Fruit fly (Drosophila melanogaster) whole organism, embryonic: ENCODE results near the gene CG5157.

Experiments used
- Asciz ChIP-seq: fragments of 200-800 bp; sonication (Bioruptor generic); optimal IDR thresholded peaks from 2 replicates; lab custom pipeline; 2017; ENCODE audit warnings: missing biosample characterization, mild to moderate bottlenecking, missing genetic modification characterization, missing genetic modification reagents
- Atf3 ChIP-seq: fragments of 200-800 bp; sonication (Bioruptor generic); optimal IDR thresholded peaks from 3 replicates; lab custom pipeline; 2016; ENCODE audit warnings: missing biosample characterization, missing genetic modification characterization
- CG11247 ChIP-seq: fragments of 200-800 bp; sonication (Bioruptor generic); IDR thresholded peaks from 2 replicates; pipeline ENCODE4 v1.3.6; 2022; ENCODE audit warnings: missing biosample characterization, missing genetic modification characterization
- CG11456 ChIP-seq: fragments of 200-800 bp; sonication (Bioruptor generic); IDR thresholded peaks from 3 replicates; pipeline ENCODE4 v1.3.6; 2022; ENCODE audit warnings: missing biosample characterization, missing genetic modification characterization
- CG11504 ChIP-seq: fragments of 200-800 bp; sonication (Bioruptor generic); optimal IDR thresholded peaks from 3 replicates; lab custom pipeline; 2019; ENCODE audit warnings: missing biosample characterization, mild to moderate bottlenecking, missing genetic modification characterization, moderate library complexity
- CG1233 ChIP-seq: fragments of 200-800 bp; sonication (Bioruptor generic); optimal IDR thresholded peaks from 4 replicates; lab custom pipeline; 2018; ENCODE audit warnings: missing biosample characterization, mild to moderate bottlenecking, missing genetic modification characterization
- CG12391 ChIP-seq: fragments of 200-800 bp; sonication (Bioruptor generic); optimal IDR thresholded peaks from 3 replicates; lab custom pipeline; 2018; ENCODE audit warnings: missing biosample characterization, mild to moderate bottlenecking, missing genetic modification characterization, moderate library complexity
- CG1529 ChIP-seq: fragments of 200-800 bp; sonication (Bioruptor generic); optimal IDR thresholded peaks from 3 replicates; lab custom pipeline; 2018; ENCODE audit warnings: missing biosample characterization, missing genetic modification characterization
- CG15601 ChIP-seq: fragments of 200-800 bp; sonication (Bioruptor generic); optimal IDR thresholded peaks from 3 replicates; lab custom pipeline; 2019; ENCODE audit warnings: missing biosample characterization, mild to moderate bottlenecking, missing genetic modification characterization, moderate library complexity
- CG1602 ChIP-seq: fragments of 200-800 bp; sonication (Bioruptor generic); optimal IDR thresholded peaks from 3 replicates; lab custom pipeline; 2016; ENCODE audit warnings: missing biosample characterization, missing genetic modification characterization
- CG17802 ChIP-seq: fragments of 200-800 bp; sonication (Bioruptor generic); optimal IDR thresholded peaks from 2 replicates; lab custom pipeline; 2018; ENCODE audit warnings: missing biosample characterization, mild to moderate bottlenecking, missing genetic modification characterization, moderate library complexity
- CG17829 ChIP-seq: fragments of 200-800 bp; optimal IDR thresholded peaks from 2 replicates; lab custom pipeline; 2019; ENCODE audit warnings: missing biosample characterization, mild to moderate bottlenecking, missing genetic modification characterization, moderate library complexity
- CG17912 ChIP-seq: fragments of 200-800 bp; sonication (Bioruptor generic); optimal IDR thresholded peaks from 2 replicates; lab custom pipeline; 2018; ENCODE audit warnings: missing biosample characterization, mild to moderate bottlenecking, missing genetic modification characterization
- CG18476 ChIP-seq: fragments of 200-800 bp; sonication (Bioruptor generic); optimal IDR thresholded peaks from 2 replicates; lab custom pipeline; 2016; ENCODE audit warnings: missing biosample characterization, mild to moderate bottlenecking, missing genetic modification characterization
- CG2712 ChIP-seq: fragments of 200-800 bp; optimal IDR thresholded peaks from 3 replicates; lab custom pipeline; 2019; ENCODE audit warnings: missing biosample characterization, mild to moderate bottlenecking, missing genetic modification characterization, moderate library complexity
- CG4424 ChIP-seq: fragments of 200-800 bp; sonication (Bioruptor generic); optimal IDR thresholded peaks from 3 replicates; lab custom pipeline; 2016; ENCODE audit warnings: missing biosample characterization, missing genetic modification characterization
- CG7987 ChIP-seq: fragments of 200-800 bp; sonication (Bioruptor generic); optimal IDR thresholded peaks from 2 replicates; lab custom pipeline; 2018; ENCODE audit warnings: missing biosample characterization, mild to moderate bottlenecking, missing genetic modification characterization, moderate library complexity
- CG8388 ChIP-seq: fragments of 200-800 bp; sonication (Bioruptor generic); optimal IDR thresholded peaks from 2 replicates; lab custom pipeline; 2019; ENCODE audit warnings: missing biosample characterization, mild to moderate bottlenecking, missing genetic modification characterization, moderate library complexity
- CG8478 ChIP-seq: fragments of >200 bp; optimal IDR thresholded peaks from 2 replicates; lab custom pipeline; 2018
- CG8924 ChIP-seq: fragments of 200-800 bp; optimal IDR thresholded peaks from 3 replicates; lab custom pipeline; 2019; ENCODE audit warnings: missing biosample characterization, mild to moderate bottlenecking, missing genetic modification characterization, moderate library complexity
- CG9876 ChIP-seq: fragments of 200-800 bp; sonication (Bioruptor generic); optimal IDR thresholded peaks from 2 replicates; lab custom pipeline; 2016; ENCODE audit warnings: missing biosample characterization, missing genetic modification characterization
- D19B ChIP-seq: fragments of 200-800 bp; sonication (Bioruptor generic); optimal IDR thresholded peaks from 2 replicates; lab custom pipeline; 2017; ENCODE audit warnings: missing biosample characterization, mild to moderate bottlenecking, missing genetic modification characterization
- Deaf1 ChIP-seq: fragments of 200-800 bp; optimal IDR thresholded peaks from 3 replicates; lab custom pipeline; 2019; ENCODE audit warnings: missing biosample characterization, mild to moderate bottlenecking, missing genetic modification characterization, moderate library complexity
- Dek ChIP-seq: fragments of 200-800 bp; sonication (Bioruptor generic); optimal IDR thresholded peaks from 3 replicates; lab custom pipeline; 2019; ENCODE audit warnings: missing biosample characterization, mild to moderate bottlenecking, missing genetic modification characterization, moderate library complexity
- Elba2 ChIP-seq: fragments of 200-800 bp; sonication (Bioruptor generic); optimal IDR thresholded peaks from 3 replicates; lab custom pipeline; 2016; ENCODE audit warnings: missing biosample characterization, missing genetic modification characterization
- Kr ChIP-seq: fragments of 200-800 bp; sonication (Bioruptor generic); optimal IDR thresholded peaks from 2 replicates; lab custom pipeline; 2017; ENCODE audit warnings: missing biosample characterization, mild to moderate bottlenecking, missing genetic modification characterization
- Lhr ChIP-seq: fragments of 200-800 bp; sonication (Bioruptor generic); optimal IDR thresholded peaks from 3 replicates; lab custom pipeline; 2017; ENCODE audit warnings: mild to moderate bottlenecking, missing biosample characterization, missing genetic modification reagents, missing genetic modification characterization
- MESR4 ChIP-seq: fragments of 200-800 bp; sonication (Bioruptor generic); optimal IDR thresholded peaks from 2 replicates; lab custom pipeline; 2018; ENCODE audit warnings: missing biosample characterization, mild to moderate bottlenecking, missing genetic modification characterization, moderate library complexity
- PHDP ChIP-seq: fragments of 200-800 bp; sonication (Bioruptor generic); optimal IDR thresholded peaks from 3 replicates; lab custom pipeline; 2018; ENCODE audit warnings: missing biosample characterization, mild to moderate bottlenecking, missing genetic modification characterization, moderate library complexity
- Sox100B ChIP-seq: fragments of 200-800 bp; sonication (Bioruptor generic); optimal IDR thresholded peaks from 3 replicates; lab custom pipeline; 2018; ENCODE audit warnings: missing biosample characterization, mild to moderate bottlenecking, missing genetic modification characterization
- Xbp1 ChIP-seq: fragments of 200-800 bp; sonication (Bioruptor generic); optimal IDR thresholded peaks from 3 replicates; lab custom pipeline; 2016; ENCODE audit warnings: missing biosample characterization, mild to moderate bottlenecking, missing genetic modification characterization
- al ChIP-seq: fragments of 200-800 bp; sonication (Bioruptor generic); IDR thresholded peaks from 2 replicates; pipeline ENCODE4 v1.3.6; 2022; ENCODE audit warnings: missing biosample characterization, missing genetic modification characterization
- aop ChIP-seq: fragments of 200-800 bp; sonication (Bioruptor generic); IDR thresholded peaks from 2 replicates; pipeline ENCODE4 v1.3.6; 2022; ENCODE audit warnings: missing biosample characterization, missing genetic modification characterization
- ase ChIP-seq: fragments of 200-800 bp; sonication (Bioruptor generic); IDR thresholded peaks from 3 replicates; pipeline ENCODE4 v1.3.6; 2022; ENCODE audit warnings: missing biosample characterization, missing genetic modification characterization
- cato ChIP-seq: fragments of 200-800 bp; sonication (Bioruptor generic); optimal IDR thresholded peaks from 2 replicates; lab custom pipeline; 2016; ENCODE audit warnings: missing biosample characterization, missing genetic modification characterization, borderline replicate concordance
- crp ChIP-seq, 2 experiments: fragments of 200-800 bp; sonication (Bioruptor generic); optimal IDR thresholded peaks; 2 replicates in 1 of 2; 3 replicates in 1 of 2; lab custom pipeline; 2017; ENCODE audit warnings: missing biosample characterization in 2 of 2, missing genetic modification characterization in 2 of 2, mild to moderate bottlenecking in 1 of 2, moderate library complexity in 1 of 2
- dysf ChIP-seq: fragments of 200-800 bp; sonication (Bioruptor generic); IDR thresholded peaks from 3 replicates; pipeline ENCODE4 v1.3.6; 2022; ENCODE audit warnings: missing biosample characterization, missing genetic modification characterization
- ewg ChIP-seq: fragments of 200-800 bp; sonication (Bioruptor generic); optimal IDR thresholded peaks from 3 replicates; lab custom pipeline; 2017; ENCODE audit warnings: mild to moderate bottlenecking, missing biosample characterization, missing genetic modification reagents, missing genetic modification characterization
- exex ChIP-seq: fragments of 200-800 bp; sonication (Bioruptor generic); optimal IDR thresholded peaks from 4 replicates; lab custom pipeline; 2018; ENCODE audit warnings: missing biosample characterization, mild to moderate bottlenecking, missing genetic modification characterization, moderate library complexity
- fd96Cb ChIP-seq: fragments of 200-800 bp; sonication (Bioruptor generic); optimal IDR thresholded peaks from 2 replicates; lab custom pipeline; 2018; ENCODE audit warnings: missing biosample characterization, mild to moderate bottlenecking, missing genetic modification characterization, moderate library complexity
- gsb-n ChIP-seq: fragments of 200-800 bp; sonication (Bioruptor generic); optimal IDR thresholded peaks from 3 replicates; lab custom pipeline; 2018; ENCODE audit warnings: missing biosample characterization, mild to moderate bottlenecking, missing genetic modification characterization
- gt ChIP-seq: fragments of 200-800 bp; sonication (Bioruptor generic); IDR thresholded peaks from 2 replicates; pipeline ENCODE4 v1.3.6; 2022; ENCODE audit warnings: missing biosample characterization, missing genetic modification characterization
- ken ChIP-seq: fragments of 200-800 bp; sonication (Bioruptor generic); IDR thresholded peaks from 3 replicates; pipeline ENCODE4 v1.3.6; 2022; ENCODE audit warnings: missing biosample characterization, missing genetic modification characterization
- lmd ChIP-seq: fragments of 200-800 bp; sonication (Bioruptor generic); IDR thresholded peaks from 2 replicates; pipeline ENCODE4 v1.3.6; 2022; ENCODE audit warnings: missing biosample characterization, missing genetic modification characterization
- pzg ChIP-seq: fragments of 200-800 bp; sonication (Bioruptor generic); optimal IDR thresholded peaks from 3 replicates; lab custom pipeline; 2018; ENCODE audit warnings: missing biosample characterization, mild to moderate bottlenecking, missing genetic modification characterization, moderate library complexity
- row ChIP-seq: fragments of 200-800 bp; sonication (Bioruptor generic); IDR thresholded peaks from 3 replicates; pipeline ENCODE4 v1.3.6; 2022; ENCODE audit warnings: missing biosample characterization, missing genetic modification characterization
- stwl ChIP-seq: fragments of 200-800 bp; sonication (Bioruptor generic); optimal IDR thresholded peaks from 3 replicates; lab custom pipeline; 2018; ENCODE audit warnings: missing biosample characterization, mild to moderate bottlenecking, missing genetic modification characterization, moderate library complexity
- unc-4 ChIP-seq: fragments of 200-800 bp; sonication (Bioruptor generic); IDR thresholded peaks from 2 replicates; pipeline ENCODE4 v1.3.6; 2022; ENCODE audit warnings: missing biosample characterization, missing genetic modification characterization; ENCODE audit not compliant: partially characterized antibody
- vfl ChIP-seq: fragments of 200-800 bp; sonication (Bioruptor generic); optimal IDR thresholded peaks from 2 replicates; lab custom pipeline; 2016; ENCODE audit warnings: missing biosample characterization, missing genetic modification characterization
- wor ChIP-seq: fragments of 200-800 bp; sonication (Bioruptor generic); IDR thresholded peaks from 2 replicates; pipeline ENCODE4 v1.3.6; 2022; ENCODE audit warnings: missing biosample characterization, missing genetic modification characterization
- zf30C ChIP-seq: fragments of 200-800 bp; sonication (Bioruptor generic); optimal IDR thresholded peaks from 3 replicates; lab custom pipeline; 2018; ENCODE audit warnings: missing biosample characterization, mild to moderate bottlenecking, missing genetic modification characterization

Gene CG5157

dm6 chr3L:16172809-16173276 lies 35.2 kb upstream of the CG5157 start:
- TF ChIP-seq Atf3 (GFP tag; lab: Kevin White, UChicago): no peak
- peak; percentile 3 for TF ChIP-seq ewg (GFP tag; lab: Kevin White, UChicago)
- TF ChIP-seq Elba2 (GFP tag; lab: Kevin White, UChicago): no peak
- no peak for TF ChIP-seq Deaf1 (tag; lab: Kevin White, UChicago)
- TF ChIP-seq fd96Cb (tag; lab: Kevin White, UChicago): peak; percentile 14
- TF ChIP-seq Sox100B: peak; percentile 59
- TF ChIP-seq wor (GFP tag; lab: Robert Waterston, UW): no peak
- peak; percentile 40 for TF ChIP-seq CG4424 (GFP tag; lab: Kevin White, UChicago)
- peak; percentile 28 for TF ChIP-seq CG17829 (tag; lab: Kevin White, UChicago)
- no peak for TF ChIP-seq Lhr
- no peak for TF ChIP-seq al (GFP tag; lab: Robert Waterston, UW)
- TF ChIP-seq Kr: no peak
- peak; percentile 30 for TF ChIP-seq CG15601 (tag; lab: Kevin White, UChicago)
- TF ChIP-seq MESR4: no peak
- TF ChIP-seq gt: no peak
- peak; percentile 71 for TF ChIP-seq CG11504
- no peak for TF ChIP-seq D19B (GFP tag; lab: Kevin White, UChicago)
- TF ChIP-seq CG9876: no peak
- no peak for TF ChIP-seq ase (GFP tag; lab: Robert Waterston, UW)
- TF ChIP-seq CG1529 (GFP tag; lab: Kevin White, UChicago): peak; percentile 32
- no peak for TF ChIP-seq exex (tag; lab: Kevin White, UChicago)
- peak; percentile 8 for TF ChIP-seq CG1233 (GFP tag; lab: Kevin White, UChicago)
- TF ChIP-seq CG11247 (GFP tag; lab: Robert Waterston, UW): no peak
- TF ChIP-seq CG18476: no peak
- TF ChIP-seq unc-4 (GFP tag; lab: Robert Waterston, UW): no peak
- TF ChIP-seq CG12391 (tag; lab: Kevin White, UChicago): peak; percentile 52
- TF ChIP-seq pzg (GFP tag; lab: Kevin White, UChicago): no peak
- peak; percentile 56 for TF ChIP-seq CG2712 (tag; lab: Kevin White, UChicago)
- no peak for TF ChIP-seq CG17912 (GFP tag; lab: Kevin White, UChicago)
- TF ChIP-seq CG8924: peak; percentile 46
- TF ChIP-seq CG8478 (lab: Kevin White, UChicago): no peak
- TF ChIP-seq dysf: 0 out of 3 replicates have a peak, but pooled peaks have one; percentile 27
- no peak for TF ChIP-seq CG11456
- peak; percentile 23 for TF ChIP-seq CG8388 (GFP tag; lab: Kevin White, UChicago)
- no peak for TF ChIP-seq vfl
- TF ChIP-seq Xbp1 (GFP tag; lab: Kevin White, UChicago): peak; percentile 27
- peak; percentile 46; the same call in 2 of the 3 replicates for TF ChIP-seq row
- no peak for TF ChIP-seq CG17802 (tag; lab: Kevin White, UChicago)
- TF ChIP-seq cato (GFP tag; lab: Kevin White, UChicago): no peak
- TF ChIP-seq Asciz (GFP tag; lab: Kevin White, UChicago): no peak
- TF ChIP-seq aop (GFP tag; lab: Robert Waterston, UW): no peak
- TF ChIP-seq PHDP: peak; percentile 7
- TF ChIP-seq ken: no peak
- TF ChIP-seq gsb-n (tag; lab: Kevin White, UChicago): no peak
- TF ChIP-seq zf30C (GFP tag; lab: Kevin White, UChicago): peak; percentile 28
- TF ChIP-seq crp (GFP tag; optimal IDR thresholded peaks at IDR 0.05; lab: Kevin White, UChicago): no peak
- TF ChIP-seq lmd (GFP tag; lab: Robert Waterston, UW): no peak
- TF ChIP-seq CG7987 (GFP tag; lab: Kevin White, UChicago): no peak
- no peak for TF ChIP-seq stwl (tag; lab: Kevin White, UChicago)
- TF ChIP-seq Dek (tag; lab: Kevin White, UChicago): no peak
- TF ChIP-seq CG1602: peak; percentile 19
